Worm (Caenorhabditis elegans) whole organism, young adult: ENCODE results near the gene C17E7.12.

Experiments used
- B0336.3 ChIP-seq: fragments of 200-800 bp; sonication (Bioruptor generic); IDR thresholded peaks from 2 replicates; pipeline ENCODE4 v1.3.6; 2022; ENCODE audit warnings: missing genetic modification characterization, missing compliant biosample characterization
- D2030.7 ChIP-seq: fragments of 200-800 bp; sonication (Bioruptor generic); IDR thresholded peaks from 2 replicates; pipeline ENCODE4 v1.3.6; 2022; ENCODE audit warnings: missing genetic modification reagents, missing genetic modification characterization, missing compliant biosample characterization
- F33H1.4 ChIP-seq: fragments of 200-800 bp; sonication (Bioruptor generic); IDR thresholded peaks from 2 replicates; pipeline ENCODE4 v1.3.6; 2022; ENCODE audit warnings: missing genetic modification reagents, missing genetic modification characterization, missing compliant biosample characterization
- F39B2.1 ChIP-seq: fragments of 200-800 bp; sonication (Bioruptor generic); IDR thresholded peaks from 2 replicates; pipeline ENCODE4 v1.3.6; 2022; ENCODE audit warnings: missing genetic modification reagents, missing genetic modification characterization, missing compliant biosample characterization
- F49E8.2 ChIP-seq: sonication (generic microtip); optimal IDR thresholded peaks from 3 replicates; lab custom pipeline; 2017; ENCODE audit warnings: missing genetic modification characterization, mild to moderate bottlenecking, missing compliant biosample characterization, antibody characterized with exemption, moderate library complexity; ENCODE audit not compliant: insufficient read depth
- K12H6.12 ChIP-seq: fragments of 200-800 bp; sonication (Bioruptor generic); optimal IDR thresholded peaks from 2 replicates; lab custom pipeline; 2018; ENCODE audit warnings: mild to moderate bottlenecking, missing genetic modification characterization, missing compliant biosample characterization
- Y53F4B.3 ChIP-seq: fragments of 200-800 bp; sonication (Bioruptor generic); IDR thresholded peaks from 2 replicates; pipeline ENCODE4 v1.3.6; 2022; ENCODE audit warnings: missing genetic modification reagents, missing genetic modification characterization, missing compliant biosample characterization
- atf-7 ChIP-seq: sonication (generic microtip); optimal IDR thresholded peaks from 2 replicates; lab custom pipeline; 2017; ENCODE audit warnings: mild to moderate bottlenecking, missing genetic modification characterization, missing compliant biosample characterization
- attf-5 ChIP-seq: fragments of 200-800 bp; sonication (Bioruptor generic); optimal IDR thresholded peaks from 2 replicates; lab custom pipeline; 2018; ENCODE audit warnings: mild to moderate bottlenecking, missing genetic modification characterization, missing compliant biosample characterization
- bed-2 ChIP-seq: fragments of 200-800 bp; sonication (Bioruptor generic); IDR thresholded peaks from 2 replicates; pipeline ENCODE4 v1.3.6; 2022; ENCODE audit warnings: missing genetic modification reagents, missing genetic modification characterization, missing compliant biosample characterization
- cebp-1 ChIP-seq, 2 experiments: fragments of 200-800 bp in 1 of 2; sonication (Bioruptor generic) in 1 of 2; sonication (generic microtip) in 1 of 2; IDR thresholded peaks in 1 of 2; optimal IDR thresholded peaks in 1 of 2; 2 replicates each; pipeline versions ENCODE4 v1.3.6 to Lab custom; 2017 to 2022; ENCODE audit warnings: missing compliant biosample characterization in 2 of 2, missing genetic modification characterization in 2 of 2, mild to moderate bottlenecking in 1 of 2, missing genetic modification reagents in 1 of 2, moderate library complexity in 1 of 2
- cebp-2 ChIP-seq: fragments of 200-800 bp; sonication (Bioruptor generic); IDR thresholded peaks from 2 replicates; pipeline ENCODE4 v1.3.6; 2022; ENCODE audit warnings: missing genetic modification characterization, missing compliant biosample characterization
- ceh-40 ChIP-seq: fragments of 200-800 bp; sonication (Bioruptor generic); IDR thresholded peaks from 2 replicates; pipeline ENCODE4 v1.3.6; 2022; ENCODE audit warnings: missing genetic modification characterization, missing compliant biosample characterization
- ceh-91 ChIP-seq: fragments of 200-800 bp; sonication (Bioruptor generic); IDR thresholded peaks from 2 replicates; pipeline ENCODE4 v1.3.6; 2022; ENCODE audit warnings: missing genetic modification reagents, missing genetic modification characterization, missing compliant biosample characterization
- chd-7 ChIP-seq: sonication (generic microtip); optimal IDR thresholded peaks from 2 replicates; lab custom pipeline; 2016; ENCODE audit warnings: mild to moderate bottlenecking, missing genetic modification characterization, moderate library complexity, missing compliant biosample characterization
- dox-1 ChIP-seq: fragments of 200-800 bp; sonication (Bioruptor generic); IDR thresholded peaks from 2 replicates; pipeline ENCODE4 v1.3.6; 2022; ENCODE audit warnings: missing genetic modification reagents, missing genetic modification characterization, missing compliant biosample characterization
- dpff-1 ChIP-seq: sonication (generic microtip); optimal IDR thresholded peaks from 2 replicates; lab custom pipeline; 2017; ENCODE audit warnings: mild to moderate bottlenecking, missing genetic modification characterization, missing compliant biosample characterization
- efl-1 ChIP-seq: fragments of 150-350 bp; optimal IDR thresholded peaks from 2 replicates; lab custom pipeline; 2014; ENCODE audit warnings: missing biosample characterization, missing genetic modification reagents, missing genetic modification characterization
- ekl-4 ChIP-seq: fragments of 200-800 bp; sonication (Bioruptor generic); IDR thresholded peaks from 2 replicates; pipeline ENCODE4 v1.3.6; 2022; ENCODE audit warnings: missing genetic modification reagents, missing genetic modification characterization, missing compliant biosample characterization
- hlh-12 ChIP-seq: sonication (generic microtip); optimal IDR thresholded peaks from 2 replicates; lab custom pipeline; 2016; ENCODE audit warnings: missing genetic modification characterization, missing compliant biosample characterization
- hmg-20 ChIP-seq: fragments of 200-800 bp; sonication (Bioruptor generic); IDR thresholded peaks from 2 replicates; pipeline ENCODE4 v1.3.6; 2022; ENCODE audit warnings: missing genetic modification reagents, missing genetic modification characterization, missing compliant biosample characterization
- let-526 ChIP-seq: fragments of 200-800 bp; sonication (Bioruptor generic); IDR thresholded peaks from 2 replicates; pipeline ENCODE4 v1.3.6; 2022; ENCODE audit warnings: missing genetic modification reagents, missing genetic modification characterization, missing compliant biosample characterization
- let-607 ChIP-seq, 2 experiments: fragments of 200-800 bp in 1 of 2; sonication (Bioruptor generic) in 1 of 2; sonication (generic microtip) in 1 of 2; optimal IDR thresholded peaks; 2 replicates each; lab custom pipeline; 2016 to 2018; ENCODE audit warnings: mild to moderate bottlenecking in 2 of 2, missing compliant biosample characterization in 2 of 2, missing genetic modification characterization in 2 of 2, moderate library complexity in 2 of 2, missing genotype in 1 of 2
- madf-6 ChIP-seq: fragments of 200-800 bp; sonication (Bioruptor generic); IDR thresholded peaks from 2 replicates; pipeline ENCODE4 v1.3.6; 2022; ENCODE audit warnings: missing genetic modification reagents, missing genetic modification characterization, missing compliant biosample characterization
- mes-4 ChIP-seq: sonication (generic microtip); optimal IDR thresholded peaks from 2 replicates; lab custom pipeline; 2016; ENCODE audit warnings: missing genotype, missing genetic modification characterization, missing compliant biosample characterization
- mxl-1 ChIP-seq: sonication (generic microtip); optimal IDR thresholded peaks from 2 replicates; lab custom pipeline; 2016; ENCODE audit warnings: missing genetic modification characterization, missing compliant biosample characterization
- nfya-1 ChIP-seq: sonication (generic microtip); optimal IDR thresholded peaks from 2 replicates; lab custom pipeline; 2017; ENCODE audit warnings: antibody characterized with exemption, missing compliant biosample characterization, missing genetic modification characterization, borderline replicate concordance; ENCODE audit not compliant: insufficient read depth
- nfyb-1 ChIP-seq: fragments of 200-800 bp; sonication (Bioruptor generic); IDR thresholded peaks from 2 replicates; pipeline ENCODE4 v1.3.6; 2022; ENCODE audit warnings: missing genetic modification reagents, missing genetic modification characterization, missing compliant biosample characterization
- nhr-27 ChIP-seq: fragments of 200-800 bp; sonication (Bioruptor generic); optimal IDR thresholded peaks from 2 replicates; lab custom pipeline; 2018; ENCODE audit warnings: mild to moderate bottlenecking, missing genetic modification characterization, moderate library complexity, missing compliant biosample characterization
- pbrm-1 ChIP-seq: fragments of 200-800 bp; sonication (Bioruptor generic); IDR thresholded peaks from 2 replicates; pipeline ENCODE4 v1.3.6; 2022; ENCODE audit warnings: missing genetic modification reagents, missing genetic modification characterization, missing compliant biosample characterization
- rec-8 ChIP-seq, 2 experiments: sonication (generic microtip); optimal IDR thresholded peaks; 2 replicates each; lab custom pipeline; 2016; ENCODE audit warnings: mild to moderate bottlenecking in 2 of 2, missing genetic modification characterization in 2 of 2, missing genetic modification reagents in 2 of 2, missing genotype in 2 of 2, missing biosample characterization in 1 of 2, missing compliant biosample characterization in 1 of 2, moderate library complexity in 1 of 2
- snpc-3.4 ChIP-seq: sonication (generic microtip); optimal IDR thresholded peaks from 2 replicates; lab custom pipeline; 2017; ENCODE audit warnings: missing genetic modification characterization, mild to moderate bottlenecking, missing compliant biosample characterization, antibody characterized with exemption, moderate library complexity, missing genotype, missing genetic modification reagents
- somi-1 ChIP-seq: fragments of 200-800 bp; sonication (Bioruptor generic); optimal IDR thresholded peaks from 2 replicates; lab custom pipeline; 2018; ENCODE audit warnings: mild to moderate bottlenecking, missing genetic modification characterization, missing compliant biosample characterization
- sptf-2 ChIP-seq: fragments of 200-800 bp; sonication (Bioruptor generic); optimal IDR thresholded peaks from 2 replicates; lab custom pipeline; 2018; ENCODE audit warnings: mild to moderate bottlenecking, missing genetic modification characterization, missing compliant biosample characterization
- unc-130 ChIP-seq: sonication (generic microtip); optimal IDR thresholded peaks from 2 replicates; lab custom pipeline; 2016; ENCODE audit warnings: missing genetic modification reagents, missing genetic modification characterization, missing compliant biosample characterization
- xnd-1 ChIP-seq: sonication (generic microtip); optimal IDR thresholded peaks from 2 replicates; lab custom pipeline; 2016; ENCODE audit warnings: missing genotype, missing genetic modification reagents, missing genetic modification characterization, missing compliant biosample characterization
- zfh-2 ChIP-seq: fragments of 200-800 bp; sonication (Bioruptor generic); conservative IDR thresholded peaks from 2 replicates; pipeline ENCODE4 v1.3.6; 2022; ENCODE audit warnings: missing genetic modification reagents, missing genetic modification characterization, missing compliant biosample characterization
- ztf-25 ChIP-seq: fragments of 200-800 bp; sonication (Bioruptor generic); IDR thresholded peaks from 2 replicates; pipeline ENCODE4 v1.3.6; 2022; ENCODE audit warnings: missing genetic modification reagents, missing genetic modification characterization, missing compliant biosample characterization
- ztf-6 ChIP-seq: fragments of 200-800 bp; sonication (Bioruptor generic); IDR thresholded peaks from 2 replicates; pipeline ENCODE4 v1.3.6; 2022; ENCODE audit warnings: missing genetic modification reagents, missing genetic modification characterization, missing compliant biosample characterization

Gene C17E7.12

DNA sequence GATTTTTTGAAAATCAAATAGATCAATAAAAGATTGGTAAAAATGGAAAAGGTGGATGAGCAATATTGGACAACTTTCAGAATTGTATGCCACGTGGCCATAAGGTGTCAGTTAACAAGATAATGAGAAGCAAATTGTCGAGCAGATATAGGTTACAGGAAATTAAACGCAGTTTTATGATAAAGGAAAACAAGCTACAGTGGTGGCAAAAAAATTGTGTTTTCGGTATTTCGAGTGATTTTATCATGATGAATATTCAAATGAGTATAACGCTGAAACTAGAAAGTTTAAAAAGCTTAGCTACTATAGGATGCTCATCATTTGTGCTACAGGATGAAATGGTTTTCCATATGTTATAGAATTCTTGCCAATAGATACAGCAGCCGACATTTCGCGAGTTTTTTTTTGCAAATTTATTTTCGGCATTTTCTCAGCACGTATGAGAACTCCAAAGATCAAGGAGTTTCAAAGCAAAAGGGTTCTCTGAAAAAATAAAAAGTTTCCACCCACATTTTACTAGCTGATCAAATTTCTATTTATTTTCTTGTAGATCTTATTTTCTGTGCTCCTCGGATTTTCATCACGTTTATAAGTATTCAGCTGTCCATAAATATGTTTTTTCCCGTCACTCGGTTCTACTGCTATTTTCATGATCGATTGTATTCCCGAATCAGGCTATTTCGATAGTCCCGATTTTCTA, 10.8 kb upstream of the C17E7.12 start, which contains the start of the genes str-229 and srh-190:
Gene str-229 (minus strand): TSS at position 101 of the 700 bp plus-strand sequence.
Gene srh-190 (plus strand): TSS at position 650 of the 700 bp plus-strand sequence.
- TF ChIP-seq zfh-2: no peak

DNA sequence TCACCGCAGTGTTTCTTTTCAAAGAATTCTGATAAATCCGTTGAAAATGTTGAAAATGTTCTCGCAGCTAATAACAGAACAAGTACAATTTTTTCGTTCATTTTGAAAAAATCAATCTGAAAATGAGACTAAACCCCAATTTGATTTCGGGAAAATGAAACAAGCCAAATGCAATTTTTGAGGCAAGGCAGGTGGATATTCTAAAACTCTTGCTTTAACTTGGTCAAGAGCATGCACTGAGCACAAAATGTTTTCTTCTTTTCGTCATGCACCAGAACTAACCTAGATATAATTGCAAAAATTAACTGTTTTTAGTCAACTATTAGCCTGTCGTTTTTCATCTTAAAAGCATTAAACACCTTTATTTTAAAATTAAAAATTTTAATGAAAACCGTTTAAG, 8.3 kb upstream of the C17E7.12 start, which contains the start of gene irld-22:
Gene irld-22 (minus strand): TSS at position 101 of the 400 bp plus-strand sequence.
- TF ChIP-seq nhr-27 (no peak), madf-6 (GFP tag; lab: Robert Waterston, UW) (no peak), nfyb-1 (GFP tag; lab: Robert Waterston, UW) (no peak), dox-1 (no peak), attf-5 (GFP tag; lab: Kevin White, UChicago) (no peak), ekl-4 (no peak), F39B2.1 (GFP tag; lab: Robert Waterston, UW) (no peak), Y53F4B.3 (GFP tag; lab: Robert Waterston, UW) (no peak), atf-7 (tag; lab: Kevin White, UChicago) (no peak), somi-1 (no peak), cebp-1 (GFP tag; IDR thresholded peaks at IDR 0.05; lab: Robert Waterston, UW) (no peak), cebp-1 (tag; optimal IDR thresholded peaks at IDR 0.05; lab: Kevin White, UChicago) (no peak), rec-8 (tag; optimal IDR thresholded peaks at IDR 0.05; lab: Kevin White, UChicago) (no peak), cebp-2 (GFP tag; lab: Robert Waterston, UW) (no peak), ztf-6 (no peak), mxl-1 (tag; lab: Kevin White, UChicago) (no peak), let-607 (tag; optimal IDR thresholded peaks at IDR 0.05; lab: Kevin White, UChicago) (no peak), chd-7 (tag; lab: Kevin White, UChicago) (no peak), unc-130 (GFP tag; lab: Kevin White, UChicago) (no peak), sptf-2 (GFP tag; lab: Kevin White, UChicago) (no peak)
- TF ChIP-seq, all 124 proteins: peak for 0

DNA sequence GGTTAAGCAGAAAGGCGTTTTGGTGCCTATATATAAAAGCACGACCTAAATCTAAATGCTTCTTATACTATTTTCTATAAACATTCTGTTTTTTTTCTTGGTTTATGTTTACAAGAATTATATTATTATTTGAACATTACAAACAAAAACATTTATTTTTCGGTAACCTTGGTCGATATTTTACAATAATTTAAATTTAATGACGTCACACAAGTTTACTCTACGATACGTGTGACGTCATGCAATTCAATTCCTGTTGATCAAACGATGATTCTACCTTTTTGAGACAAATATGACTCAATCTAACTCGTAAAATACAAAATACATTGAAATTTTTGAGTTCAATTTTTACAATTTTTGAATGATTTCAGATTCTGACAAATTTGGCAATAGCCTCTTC, 4.2 kb upstream of the C17E7.12 start:
- TF ChIP-seq F33H1.4 (GFP tag; lab: Robert Waterston, UW) (no peak), cebp-1 (GFP tag; IDR thresholded peaks at IDR 0.05; lab: Robert Waterston, UW) (no peak), cebp-1 (tag; optimal IDR thresholded peaks at IDR 0.05; lab: Kevin White, UChicago) (no peak), mxl-1 (tag; lab: Kevin White, UChicago) (no peak), hlh-12 (tag; lab: Kevin White, UChicago) (no peak), pbrm-1 (GFP tag; lab: Robert Waterston, UW) (no peak), ztf-25 (no peak), xnd-1 (tag; lab: Kevin White, UChicago) (no peak), nfya-1 (tag; lab: Kevin White, UChicago) (no peak)
- TF ChIP-seq, all 124 proteins: peak for 0

DNA sequence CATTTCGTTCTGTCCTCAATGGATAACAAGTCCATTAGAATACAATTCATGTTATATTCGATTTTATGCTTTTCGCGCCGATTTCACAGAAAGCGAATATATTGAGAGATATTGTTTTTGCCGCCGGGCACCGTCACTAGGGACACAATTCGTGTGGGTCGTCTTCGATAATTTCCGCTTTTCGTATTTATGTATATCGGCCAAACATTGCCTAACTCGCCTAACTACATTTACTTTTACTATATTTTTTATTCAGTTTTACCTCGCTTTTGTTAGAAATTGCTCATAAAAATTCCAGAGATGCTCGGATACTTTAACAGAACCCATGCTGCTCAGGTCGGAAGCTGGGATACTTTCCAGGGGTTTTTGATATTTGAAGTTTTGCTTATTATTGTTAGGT, 2.8 kb upstream of the C17E7.12 start, which contains the start of gene sre-9:
Gene sre-9 (plus strand): TSS at position 301 of the 400 bp plus-strand sequence.
- TF ChIP-seq F49E8.2 (tag; lab: Kevin White, UChicago) (no peak), unc-130 (GFP tag; lab: Kevin White, UChicago) (no peak), zfh-2 (no peak), ceh-40 (GFP tag; lab: Robert Waterston, UW) (no peak), pbrm-1 (GFP tag; lab: Robert Waterston, UW) (no peak)

DNA sequence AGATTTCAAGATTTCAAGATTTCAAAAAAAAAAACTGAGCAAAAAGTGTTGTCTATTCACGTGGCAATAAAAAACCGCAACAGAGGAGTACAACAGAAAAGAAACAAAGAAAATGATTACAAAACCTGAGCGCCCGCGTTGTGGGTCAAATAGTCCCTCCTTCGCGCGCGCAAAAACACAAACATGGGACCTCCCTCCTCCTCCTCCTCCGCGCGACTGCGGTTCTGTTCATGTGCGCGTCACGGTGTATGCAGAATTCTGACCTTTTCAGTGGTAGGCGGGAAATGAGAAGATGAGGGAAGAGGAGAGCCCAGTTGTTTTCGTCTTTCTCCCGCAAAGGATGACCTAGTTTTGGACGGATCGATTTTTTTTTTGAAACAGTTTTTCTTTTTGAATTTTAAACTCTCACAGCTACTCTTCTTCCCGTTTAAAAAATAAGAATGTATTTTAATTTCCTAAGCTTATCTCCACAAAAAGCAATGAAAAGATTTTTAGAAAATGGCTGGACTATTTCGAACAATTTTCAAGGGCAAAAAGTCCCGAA, 614 bp upstream of the C17E7.12 start, which contains the start of gene C17E7.4:
Gene C17E7.4 (plus strand): TSS at position 494 of the 544 bp plus-strand sequence.
- peak; percentile 44; the same call in 1 of the 2 replicates for TF ChIP-seq ceh-91
- no peak for TF ChIP-seq K12H6.12 (tag; lab: Kevin White, UChicago)
- TF ChIP-seq D2030.7 (GFP tag; lab: Robert Waterston, UW): peak; percentile 47; the same call in 1 of the 2 replicates
- no peak for TF ChIP-seq bed-2 (GFP tag; lab: Robert Waterston, UW)
- no peak for TF ChIP-seq B0336.3
- TF ChIP-seq efl-1: peak; percentile 89
- TF ChIP-seq mes-4 (tag; lab: Kevin White, UChicago): no peak
- no peak for TF ChIP-seq hmg-20 (GFP tag; lab: Robert Waterston, UW)
- peak; percentile 16 for TF ChIP-seq snpc-3.4 (tag; lab: Kevin White, UChicago)
- no peak for TF ChIP-seq let-526 (GFP tag; lab: Robert Waterston, UW)
- no peak for TF ChIP-seq dpff-1 (tag; lab: Kevin White, UChicago)
- no peak for TF ChIP-seq chd-7 (tag; lab: Kevin White, UChicago)
- no peak for TF ChIP-seq ceh-40 (GFP tag; lab: Robert Waterston, UW)
